Fruit fly (Drosophila melanogaster): Measurements from ENCODE around the gene noi.

The noi gene

DNA sequence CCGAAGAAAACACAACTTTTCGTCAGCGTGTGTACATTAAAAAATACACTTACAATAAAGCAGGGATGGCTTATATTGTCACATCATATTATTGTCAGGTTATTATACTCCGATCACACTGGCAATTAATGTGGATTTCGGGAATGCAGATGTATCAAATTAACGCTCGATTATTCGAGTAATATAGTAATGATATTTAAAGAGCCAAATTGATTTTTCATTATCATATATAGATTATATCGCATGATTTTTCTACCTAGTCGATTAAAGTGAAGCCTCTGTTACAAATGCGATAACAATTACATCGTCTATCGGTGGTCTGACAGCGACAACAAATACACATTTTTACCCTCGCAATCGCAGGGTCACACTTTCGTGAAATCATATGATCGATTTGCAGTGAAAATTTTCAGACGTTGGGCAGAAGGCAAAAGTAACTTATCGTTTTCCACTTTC lies at the start of gene noi, which contains the start of gene Vha26 (continued):
- peak; percentile 51; the same call in 1 of the 3 replicates for TF ChIP-seq CG7963 (GFP tag; IDR thresholded peaks at IDR 0.05; ENCODE audit: partially characterized antibody)
- peak; percentile 18; the same call in 1 of the 2 replicates for TF ChIP-seq vvl (GFP tag; IDR thresholded peaks at IDR 0.05)
- TF ChIP-seq Oli (tag; optimal IDR thresholded peaks at IDR 0.05): no peak
- no peak for TF ChIP-seq CG11695 (GFP tag; IDR thresholded peaks at IDR 0.05)
- peak; percentile 36; the same call in 1 of the 3 replicates for TF ChIP-seq CG14860 (GFP tag; IDR thresholded peaks at IDR 0.05; ENCODE audit: partially characterized antibody)
- no peak for TF ChIP-seq ap (GFP tag; IDR thresholded peaks at IDR 0.05)
- TF ChIP-seq pfk (GFP tag; optimal IDR thresholded peaks at IDR 0.05): peak; percentile 39
- TF ChIP-seq CG12155 (GFP tag; optimal IDR thresholded peaks at IDR 0.05): peak; percentile 42
- peak; percentile 65 for TF ChIP-seq mam (GFP tag; optimal IDR thresholded peaks at IDR 0.05)
- TF ChIP-seq Ssrp (tag; optimal IDR thresholded peaks at IDR 0.05): no peak
- TF ChIP-seq hbn (GFP tag; IDR thresholded peaks at IDR 0.05; ENCODE audit: partially characterized antibody): 0 out of 2 replicates have a peak, but pooled peaks have one; percentile 27
- no peak for TF ChIP-seq ac (GFP tag; optimal IDR thresholded peaks at IDR 0.05)
- TF ChIP-seq CG17361 (GFP tag; IDR thresholded peaks at IDR 0.05): peak; percentile 74; the same call in 2 of the 3 replicates
- TF ChIP-seq Antp (GFP tag; optimal IDR thresholded peaks at IDR 0.05): no peak
- TF ChIP-seq phol (tag; optimal IDR thresholded peaks at IDR 0.05): peak; percentile 76
- no peak for TF ChIP-seq CG8478 (optimal IDR thresholded peaks at IDR 0.05)
- TF ChIP-seq CG10321 (GFP tag; IDR thresholded peaks at IDR 0.05): no peak
- TF ChIP-seq CG6791 (GFP tag; IDR thresholded peaks at IDR 0.05; ENCODE audit: partially characterized antibody): peak; percentile 55; the same call in 1 of the 3 replicates
- TF ChIP-seq vnd (GFP tag; IDR thresholded peaks at IDR 0.05; ENCODE audit: partially characterized antibody): 0 out of 3 replicates have a peak, but pooled peaks have one; percentile 45
- TF ChIP-seq CG3838 (GFP tag; optimal IDR thresholded peaks at IDR 0.05): no peak
- TF ChIP-seq Ptx1 (GFP tag; IDR thresholded peaks at IDR 0.05): no peak
- TF ChIP-seq CG30431 (GFP tag; optimal IDR thresholded peaks at IDR 0.05): no peak
- peak; percentile 18 for TF ChIP-seq fd96Cb (tag; optimal IDR thresholded peaks at IDR 0.05)
- TF ChIP-seq dati (GFP tag; IDR thresholded peaks at IDR 0.05): no peak
- peak; percentile 8 for TF ChIP-seq Fer2 (tag; optimal IDR thresholded peaks at IDR 0.05)
- TF ChIP-seq disco-r (GFP tag; optimal IDR thresholded peaks at IDR 0.05): no peak
- TF ChIP-seq TFAM (GFP tag; optimal IDR thresholded peaks at IDR 0.05): no peak
- TF ChIP-seq CG15073 (GFP tag; optimal IDR thresholded peaks at IDR 0.05): no peak
- TF ChIP-seq HLH4C (GFP tag; IDR thresholded peaks at IDR 0.05; ENCODE audit: partially characterized antibody): peak; percentile 69
- no peak for TF ChIP-seq eve (GFP tag; optimal IDR thresholded peaks at IDR 0.05)
- TF ChIP-seq Meics (GFP tag; optimal IDR thresholded peaks at IDR 0.05): peak; percentile 2
- TF ChIP-seq chn (GFP tag; optimal IDR thresholded peaks at IDR 0.05): no peak
- TF ChIP-seq Spps (tag; optimal IDR thresholded peaks at IDR 0.05): peak; percentile 12
- TF ChIP-seq CG2712 (tag; optimal IDR thresholded peaks at IDR 0.05): peak; percentile 74
- no peak for TF ChIP-seq cas (GFP tag; IDR thresholded peaks at IDR 0.05)
- TF ChIP-seq sqz (GFP tag; optimal IDR thresholded peaks at IDR 0.05): no peak
- no peak for TF ChIP-seq CG17912 (GFP tag; optimal IDR thresholded peaks at IDR 0.05)
- no peak for TF ChIP-seq cad (GFP tag; optimal IDR thresholded peaks at IDR 0.05)
- no peak for TF ChIP-seq NFAT (GFP tag; IDR thresholded peaks at IDR 0.05)
- TF ChIP-seq CG3407 (GFP tag; optimal IDR thresholded peaks at IDR 0.05): no peak
- TF ChIP-seq dysf (GFP tag; IDR thresholded peaks at IDR 0.05): 0 out of 3 replicates have a peak, but pooled peaks have one; percentile 35
- TF ChIP-seq CG2678 (tag; optimal IDR thresholded peaks at IDR 0.05): no peak
- TF ChIP-seq Lim3 (GFP tag; IDR thresholded peaks at IDR 0.05): no peak
- no peak for TF ChIP-seq ato (GFP tag; IDR thresholded peaks at IDR 0.05; ENCODE audit: partially characterized antibody)
- no peak for TF ChIP-seq CG7786 (GFP tag; optimal IDR thresholded peaks at IDR 0.05)
- TF ChIP-seq prd (optimal IDR thresholded peaks at IDR 0.05): no peak
- TF ChIP-seq prd (GFP tag; IDR thresholded peaks at IDR 0.05): peak; percentile 29; the same call in 1 of the 3 replicates
- TF ChIP-seq CG6854 (GFP tag; optimal IDR thresholded peaks at IDR 0.05): no peak
- no peak for TF ChIP-seq C15 (GFP tag; IDR thresholded peaks at IDR 0.05)
- TF ChIP-seq lab (GFP tag; optimal IDR thresholded peaks at IDR 0.05): no peak
- TF ChIP-seq usp (GFP tag; optimal IDR thresholded peaks at IDR 0.05): no peak

Measured in whole organism, embryonic.